Worm (Caenorhabditis elegans): Measurements from ENCODE around the gene bir-1.

bir-1 gene

DNA sequence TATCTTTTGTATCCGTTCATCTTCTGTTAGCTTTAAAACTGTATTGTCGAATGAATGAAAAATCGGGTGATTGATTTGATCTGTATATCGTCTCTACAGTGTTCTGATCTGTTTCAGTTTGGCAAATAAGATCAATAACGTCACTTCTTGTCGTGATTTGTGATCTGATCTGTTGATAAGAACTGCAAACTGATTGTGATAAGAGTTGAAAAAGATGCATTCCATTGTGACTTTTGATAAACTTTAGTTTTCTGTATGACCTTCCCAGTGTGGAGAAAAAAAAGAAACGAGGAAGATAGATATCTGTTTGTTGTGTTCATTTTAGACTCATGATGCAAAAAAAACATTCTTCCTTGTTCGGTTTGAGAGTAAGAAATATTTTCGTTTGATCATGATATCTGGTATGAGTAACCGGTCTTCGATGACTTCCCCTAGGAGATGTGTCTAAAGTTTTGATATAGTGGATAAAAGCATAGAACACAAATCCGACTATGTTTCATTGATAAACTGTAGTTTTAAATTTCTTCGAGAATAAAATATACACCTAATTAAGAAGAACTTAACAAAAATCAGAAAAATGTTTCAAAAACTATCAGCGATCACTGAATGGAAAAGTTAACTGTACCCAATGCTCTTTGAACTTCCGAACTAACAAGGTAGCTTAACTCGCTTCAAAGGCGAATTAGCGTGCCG lies 29.3 kb upstream of the bir-1 start (continued):
- TF ChIP-seq ama-1 (optimal IDR thresholded peaks at IDR 0.05), result no peak
- TF ChIP-seq mbf-1 (tag; optimal IDR thresholded peaks at IDR 0.05), result no peak
- no peak for TF ChIP-seq lin-39 (tag; optimal IDR thresholded peaks at IDR 0.05)
- TF ChIP-seq ztf-1 (GFP tag; conservative IDR thresholded peaks at IDR 0.05), result no peak
- no peak for TF ChIP-seq peb-1 (tag; optimal IDR thresholded peaks at IDR 0.05)
- TF ChIP-seq aly-2 (tag; optimal IDR thresholded peaks at IDR 0.05), result no peak
- TF ChIP-seq sma-9 (GFP tag; optimal IDR thresholded peaks at IDR 0.05), result peak; percentile 88
- no peak for TF ChIP-seq sma-9 (tag; optimal IDR thresholded peaks at IDR 0.05)
- peak; percentile 52 for TF ChIP-seq fos-1 (tag; optimal IDR thresholded peaks at IDR 0.05)
- no peak for TF ChIP-seq nhr-77 (tag; optimal IDR thresholded peaks at IDR 0.05)
- peak; percentile 82 for TF ChIP-seq nhr-25 (tag; optimal IDR thresholded peaks at IDR 0.05)
- TF ChIP-seq C34F6.9 (tag; optimal IDR thresholded peaks at IDR 0.05), result no peak
- TF ChIP-seq nhr-12 (tag; optimal IDR thresholded peaks at IDR 0.05), result no peak
- no peak for TF ChIP-seq F13H6.1 (tag; optimal IDR thresholded peaks at IDR 0.05)
- TF ChIP-seq nhr-23 (tag; optimal IDR thresholded peaks at IDR 0.05), result peak; percentile 14

DNA sequence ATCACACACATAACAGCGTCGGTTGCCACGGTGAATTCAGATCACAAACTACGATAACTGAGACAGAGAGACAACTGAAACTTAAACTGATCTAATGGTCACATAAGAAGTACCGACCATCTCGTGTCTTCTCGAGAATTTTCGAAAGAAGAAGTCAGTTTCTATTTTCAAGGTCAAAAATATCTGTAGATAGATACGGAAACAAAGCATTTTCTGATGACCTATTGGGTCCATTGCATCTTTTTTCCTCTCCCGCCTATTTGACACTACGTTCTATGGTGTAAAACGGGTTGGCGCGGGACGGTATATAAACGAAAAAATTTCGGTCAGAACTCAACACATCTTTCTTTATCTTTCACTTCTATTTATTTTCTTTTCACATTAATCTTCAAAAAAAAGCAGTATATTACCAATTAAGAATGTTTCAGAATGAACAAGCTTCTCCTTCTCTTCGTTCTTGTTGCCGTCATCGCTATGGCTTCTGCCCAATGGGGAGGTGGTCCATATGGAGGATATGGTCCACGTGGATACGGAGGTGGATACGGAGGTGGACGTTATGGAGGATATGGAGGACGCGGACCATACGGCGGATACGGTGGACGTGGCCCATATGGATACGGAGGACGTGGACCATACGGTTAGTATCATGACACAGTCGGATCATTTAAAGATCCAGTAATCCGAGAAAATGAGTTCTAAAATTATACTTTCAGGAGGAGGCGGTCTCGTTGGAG lies 28.2 kb upstream of the bir-1 start, which contains the start of gene nlp-24:
nlp-24 (plus strand) TSS at position 429 of the 734 bp plus-strand sequence.
- TF ChIP-seq mdl-1 (tag; optimal IDR thresholded peaks at IDR 0.05) (no peak), nhr-12 (tag; optimal IDR thresholded peaks at IDR 0.05) (no peak), peb-1 (tag; optimal IDR thresholded peaks at IDR 0.05) (no peak), C34F6.9 (tag; optimal IDR thresholded peaks at IDR 0.05) (no peak), nhr-21 (tag; optimal IDR thresholded peaks at IDR 0.05) (peak; percentile 70), skn-1 (tag; optimal IDR thresholded peaks at IDR 0.05) (no peak), nhr-25 (tag; optimal IDR thresholded peaks at IDR 0.05) (peak; percentile 90), sma-9 (GFP tag; optimal IDR thresholded peaks at IDR 0.05) (peak; percentile 72), sma-9 (tag; optimal IDR thresholded peaks at IDR 0.05) (no peak), ztf-11 (tag; optimal IDR thresholded peaks at IDR 0.05) (no peak), blmp-1 (tag; optimal IDR thresholded peaks at IDR 0.05; ENCODE audit: insufficient read depth) (peak; percentile 79), unc-55 (GFP tag; optimal IDR thresholded peaks at IDR 0.05) (no peak), aly-2 (tag; optimal IDR thresholded peaks at IDR 0.05) (no peak), lsy-2 (tag; optimal IDR thresholded peaks at IDR 0.05) (peak in 1 of 2 experiments; percentile 46), ceh-82 (tag; optimal IDR thresholded peaks at IDR 0.05) (no peak), unc-39 (tag; optimal IDR thresholded peaks at IDR 0.05) (no peak), sma-3 (GFP tag; optimal IDR thresholded peaks at IDR 0.05) (peak; percentile 39), nhr-77 (tag; optimal IDR thresholded peaks at IDR 0.05) (no peak), nhr-129 (tag; optimal IDR thresholded peaks at IDR 0.05) (peak; percentile 24), mbf-1 (tag; optimal IDR thresholded peaks at IDR 0.05) (no peak), sem-4 (tag; optimal IDR thresholded peaks at IDR 0.05) (no peak), crh-2 (tag; optimal IDR thresholded peaks at IDR 0.05) (peak; percentile 19), ceh-16 (tag; optimal IDR thresholded peaks at IDR 0.05) (peak; percentile 61), zag-1 (tag; optimal IDR thresholded peaks at IDR 0.05) (no peak), elt-3 (tag; optimal IDR thresholded peaks at IDR 0.05) (no peak), nhr-23 (tag; optimal IDR thresholded peaks at IDR 0.05) (no peak), lin-39 (tag; optimal IDR thresholded peaks at IDR 0.05) (no peak), ztf-4 (tag; optimal IDR thresholded peaks at IDR 0.05) (no peak), F13H6.1 (tag; optimal IDR thresholded peaks at IDR 0.05) (no peak), fos-1 (tag; optimal IDR thresholded peaks at IDR 0.05) (peak; percentile 20), ZK546.5 (tag; optimal IDR thresholded peaks at IDR 0.05) (no peak), mab-5 (tag; optimal IDR thresholded peaks at IDR 0.05) (no peak), snpc-4 (tag; optimal IDR thresholded peaks at IDR 0.05) (no peak), gmeb-1 (tag; optimal IDR thresholded peaks at IDR 0.05) (no peak), dmd-4 (tag; optimal IDR thresholded peaks at IDR 0.05) (no peak), nhr-10 (tag; optimal IDR thresholded peaks at IDR 0.05) (no peak), nhr-237 (tag; optimal IDR thresholded peaks at IDR 0.05) (no peak), R02D3.7 (tag; optimal IDR thresholded peaks at IDR 0.05) (no peak), egl-27 (tag; optimal IDR thresholded peaks at IDR 0.05) (no peak), ama-1 (optimal IDR thresholded peaks at IDR 0.05) (peak; percentile 76), lin-11 (tag; optimal IDR thresholded peaks at IDR 0.05) (no peak), lin-13 (GFP tag; optimal IDR thresholded peaks at IDR 0.05) (no peak), elt-1 (tag; optimal IDR thresholded peaks at IDR 0.05) (peak; percentile 2), alr-1 (tag; optimal IDR thresholded peaks at IDR 0.05) (no peak), ztf-1 (GFP tag; conservative IDR thresholded peaks at IDR 0.05) (no peak), unc-62 (GFP tag; optimal IDR thresholded peaks at IDR 0.05) (no peak), nhr-6 (tag; optimal IDR thresholded peaks at IDR 0.05) (peak; percentile 49), Y55F3AM.14 (GFP tag; optimal IDR thresholded peaks at IDR 0.05) (no peak), nhr-11 (tag; optimal IDR thresholded peaks at IDR 0.05) (no peak)

Measured in whole organism, L2 larva.